Fruit fly (Drosophila melanogaster) whole organism, pupa: ENCODE measurements around the gene mRpS24.

Source experiments
- CG10348 ChIP-seq: fragments of 200-800 bp; sonication (Bioruptor generic); IDR thresholded peaks from 2 replicates; pipeline ENCODE4 v1.3.6; 2022; ENCODE audit warnings: missing biosample characterization, missing genetic modification characterization
- CG12605 ChIP-seq: fragments of 200-800 bp; sonication (Bioruptor generic); IDR thresholded peaks from 2 replicates; pipeline ENCODE4 v1.3.6; 2022; ENCODE audit warnings: missing biosample characterization, missing genetic modification characterization
- CG15710 ChIP-seq: fragments of 200-800 bp; sonication (Bioruptor generic); optimal IDR thresholded peaks from 2 replicates; lab custom pipeline; 2018; ENCODE audit warnings: missing biosample characterization, mild to moderate bottlenecking, missing genetic modification characterization, moderate library complexity
- CG32121 ChIP-seq: fragments of 200-800 bp; sonication (Bioruptor generic); IDR thresholded peaks from 2 replicates; pipeline ENCODE4 v1.3.6; 2022; ENCODE audit warnings: missing biosample characterization, missing genetic modification characterization
- CG8301 ChIP-seq: fragments of 200-800 bp; sonication (Bioruptor generic); optimal IDR thresholded peaks from 2 replicates; lab custom pipeline; 2018; ENCODE audit warnings: missing biosample characterization, mild to moderate bottlenecking, missing genetic modification characterization
- CG9948 ChIP-seq: fragments of 200-800 bp; sonication (Bioruptor generic); optimal IDR thresholded peaks from 2 replicates; lab custom pipeline; 2018; ENCODE audit warnings: missing biosample characterization, mild to moderate bottlenecking, missing genetic modification characterization, moderate library complexity
- D1 ChIP-seq: fragments of 200-800 bp; sonication (Bioruptor generic); optimal IDR thresholded peaks from 2 replicates; lab custom pipeline; 2018; ENCODE audit warnings: missing biosample characterization, mild to moderate bottlenecking, missing genetic modification characterization, moderate library complexity
- EcR ChIP-seq: fragments of 200-800 bp; sonication (Bioruptor generic); optimal IDR thresholded peaks from 3 replicates; lab custom pipeline; 2019; ENCODE audit warnings: missing biosample characterization, missing genetic modification characterization, mild to moderate bottlenecking, moderate library complexity, missing genetic modification reagents
- Pif1B ChIP-seq: fragments of 200-800 bp; sonication (Bioruptor generic); optimal IDR thresholded peaks from 3 replicates; lab custom pipeline; 2016; ENCODE audit warnings: missing biosample characterization, missing genetic modification characterization
- Snoo ChIP-seq: fragments of 200-800 bp; sonication (Bioruptor generic); optimal IDR thresholded peaks from 3 replicates; lab custom pipeline; 2017; ENCODE audit warnings: missing biosample characterization, mild to moderate bottlenecking, missing genetic modification characterization, inconsistent platforms
- gl ChIP-seq: fragments of 200-800 bp; sonication (Bioruptor generic); optimal IDR thresholded peaks from 2 replicates; lab custom pipeline; 2018; ENCODE audit warnings: missing biosample characterization, mild to moderate bottlenecking, missing genetic modification characterization

dm6 chr3R:24134580-24134979 lies 28.8 kb downstream of the mRpS24 start, which contains the start of gene Sec10:
- TF ChIP-seq CG12605 (GFP tag; lab: Robert Waterston, UW) (no peak), gl (tag; lab: Kevin White, UChicago) (no peak), CG10348 (no peak), EcR (GFP tag; lab: Kevin White, UChicago) (no peak), D1 (tag; lab: Kevin White, UChicago) (no peak), Pif1B (GFP tag; lab: Kevin White, UChicago) (no peak), Snoo (tag; lab: Kevin White, UChicago) (no peak), CG32121 (GFP tag; lab: Robert Waterston, UW) (no peak), CG15710 (tag; lab: Kevin White, UChicago) (no peak), CG9948 (tag; lab: Kevin White, UChicago) (no peak), CG8301 (tag; lab: Kevin White, UChicago) (no peak)
